Fruit fly (Drosophila melanogaster) whole organism, embryonic: Measurements from ENCODE around the gene Galphai.

ENCODE experiments used
- Ada2b ChIP-seq: fragments of 200-800 bp; sonication (Bioruptor generic); IDR thresholded peaks from 2 replicates; pipeline ENCODE4 v1.3.6; 2022; ENCODE audit warnings: missing biosample characterization, missing genetic modification characterization
- CG10654 ChIP-seq: fragments of 200-800 bp; sonication (Bioruptor generic); optimal IDR thresholded peaks from 2 replicates; lab custom pipeline; 2016; ENCODE audit warnings: missing biosample characterization, missing genetic modification characterization
- CG11560 ChIP-seq: fragments of 200-800 bp; sonication (Bioruptor generic); IDR thresholded peaks from 3 replicates; pipeline ENCODE4 v1.3.6; 2022; ENCODE audit warnings: missing biosample characterization, missing genetic modification characterization
- CG12155 ChIP-seq: fragments of 200-800 bp; sonication (Bioruptor generic); optimal IDR thresholded peaks from 3 replicates; lab custom pipeline; 2016; ENCODE audit warnings: missing biosample characterization, missing genetic modification characterization
- CG12299 ChIP-seq: fragments of 200-800 bp; sonication (Bioruptor generic); optimal IDR thresholded peaks from 2 replicates; lab custom pipeline; 2018; ENCODE audit warnings: missing biosample characterization, mild to moderate bottlenecking, missing genetic modification characterization
- CG12659 ChIP-seq: fragments of 200-800 bp; sonication (Bioruptor generic); optimal IDR thresholded peaks from 3 replicates; lab custom pipeline; 2017; ENCODE audit warnings: mild to moderate bottlenecking, missing biosample characterization, missing genetic modification reagents, missing genetic modification characterization
- CG14441 ChIP-seq: fragments of 200-800 bp; sonication (Bioruptor generic); IDR thresholded peaks from 2 replicates; pipeline ENCODE4 v1.3.6; 2022; ENCODE audit warnings: missing biosample characterization, missing genetic modification characterization
- CG17385 ChIP-seq: fragments of 200-800 bp; sonication (Bioruptor generic); optimal IDR thresholded peaks from 3 replicates; lab custom pipeline; 2018; ENCODE audit warnings: missing biosample characterization, mild to moderate bottlenecking, missing genetic modification characterization
- CG18011 ChIP-seq: fragments of 200-800 bp; sonication (Bioruptor generic); optimal IDR thresholded peaks from 2 replicates; lab custom pipeline; 2017; ENCODE audit warnings: missing biosample characterization, missing genetic modification characterization, mild to moderate bottlenecking, moderate library complexity, missing genotype
- CG18764 ChIP-seq: fragments of 200-800 bp; sonication (Bioruptor generic); optimal IDR thresholded peaks from 3 replicates; lab custom pipeline; 2016; ENCODE audit warnings: missing biosample characterization, missing genetic modification characterization
- CG2199 ChIP-seq: fragments of 200-800 bp; sonication (Bioruptor generic); IDR thresholded peaks from 3 replicates; pipeline ENCODE4 v1.3.6; 2022; ENCODE audit warnings: missing biosample characterization, missing genetic modification characterization
- CG30431 ChIP-seq: fragments of 200-800 bp; sonication (Bioruptor generic); optimal IDR thresholded peaks from 2 replicates; lab custom pipeline; 2017; ENCODE audit warnings: missing biosample characterization, missing genetic modification characterization
- CG31441 ChIP-seq: fragments of 200-800 bp; sonication (Bioruptor generic); IDR thresholded peaks from 2 replicates; pipeline ENCODE4 v1.3.6; 2022; ENCODE audit warnings: missing biosample characterization, missing genetic modification characterization
- CG5180 ChIP-seq: fragments of 200-800 bp; sonication (Bioruptor generic); optimal IDR thresholded peaks from 3 replicates; lab custom pipeline; 2017; ENCODE audit warnings: missing biosample characterization, missing genetic modification characterization, mild to moderate bottlenecking, moderate library complexity, missing genetic modification reagents
- CG7372 ChIP-seq: fragments of 200-800 bp; sonication (Bioruptor generic); IDR thresholded peaks from 2 replicates; pipeline ENCODE4 v1.3.6; 2022; ENCODE audit warnings: missing biosample characterization, missing genetic modification characterization
- CG7556 ChIP-seq: fragments of 200-800 bp; sonication (Bioruptor generic); optimal IDR thresholded peaks from 2 replicates; lab custom pipeline; 2017; ENCODE audit warnings: missing biosample characterization, mild to moderate bottlenecking, missing genetic modification characterization
- CG8290 ChIP-seq, 3 experiments: fragments of 200-800 bp; sonication (Bioruptor generic); optimal IDR thresholded peaks; 2 replicates each; lab custom pipeline; 2016 to 2019; ENCODE audit warnings: missing biosample characterization in 3 of 3, missing genetic modification characterization in 3 of 3, mild to moderate bottlenecking in 2 of 3, moderate library complexity in 1 of 3
- CG9932 ChIP-seq: fragments of 200-800 bp; sonication (Bioruptor generic); IDR thresholded peaks from 2 replicates; pipeline ENCODE4 v1.3.6; 2022; ENCODE audit warnings: missing biosample characterization, missing genetic modification characterization
- Dad ChIP-seq: fragments of 200-800 bp; sonication (Bioruptor generic); optimal IDR thresholded peaks from 3 replicates; lab custom pipeline; 2016; ENCODE audit warnings: missing biosample characterization, missing genetic modification characterization
- Dp ChIP-seq: fragments of 200-800 bp; sonication (Bioruptor generic); optimal IDR thresholded peaks from 2 replicates; lab custom pipeline; 2018; ENCODE audit warnings: missing biosample characterization, mild to moderate bottlenecking, missing genetic modification characterization, moderate library complexity
- Drgx ChIP-seq: fragments of 200-800 bp; sonication (Bioruptor generic); IDR thresholded peaks from 2 replicates; pipeline ENCODE4 v1.3.6; 2022; ENCODE audit warnings: missing biosample characterization, missing genetic modification characterization
- E2f1 ChIP-seq: fragments of 200-800 bp; sonication (Bioruptor generic); IDR thresholded peaks from 2 replicates; pipeline ENCODE4 v1.3.6; 2022; ENCODE audit warnings: missing biosample characterization, missing genetic modification characterization
- Eip74EF ChIP-seq, 2 experiments: fragments of 200-800 bp in 1 of 2; fragments of >200 bp in 1 of 2; sonication (Bioruptor generic) in 1 of 2; optimal IDR thresholded peaks; 2 replicates each; lab custom pipeline; 2017 to 2019; ENCODE audit warnings: missing biosample characterization in 2 of 2, missing genetic modification characterization in 2 of 2, mild to moderate bottlenecking in 1 of 2, moderate library complexity in 1 of 2
- H15 ChIP-seq: fragments of 200-800 bp; sonication (Bioruptor generic); IDR thresholded peaks from 3 replicates; pipeline ENCODE4 v1.3.6; 2022; ENCODE audit warnings: missing biosample characterization, missing genetic modification characterization
- Hr3 ChIP-seq: fragments of 200-800 bp; sonication (Bioruptor generic); optimal IDR thresholded peaks from 3 replicates; lab custom pipeline; 2016; ENCODE audit warnings: missing biosample characterization, missing genetic modification characterization
- MBD-R2 ChIP-seq: fragments of 200-800 bp; sonication (Bioruptor generic); IDR thresholded peaks from 2 replicates; pipeline ENCODE4 v1.3.6; 2022; ENCODE audit warnings: missing biosample characterization, missing genetic modification characterization
- Opbp ChIP-seq: fragments of 200-800 bp; sonication (Bioruptor generic); IDR thresholded peaks from 3 replicates; pipeline ENCODE4 v1.3.6; 2022; ENCODE audit warnings: missing biosample characterization, missing genetic modification characterization; ENCODE audit not compliant: partially characterized antibody
- PHDP ChIP-seq: fragments of 200-800 bp; sonication (Bioruptor generic); optimal IDR thresholded peaks from 3 replicates; lab custom pipeline; 2018; ENCODE audit warnings: missing biosample characterization, mild to moderate bottlenecking, missing genetic modification characterization, moderate library complexity
- dimm ChIP-seq: fragments of 200-800 bp; sonication (Bioruptor generic); IDR thresholded peaks from 2 replicates; pipeline ENCODE4 v1.3.6; 2022; ENCODE audit warnings: missing biosample characterization, missing genetic modification characterization
- dysf ChIP-seq: fragments of 200-800 bp; sonication (Bioruptor generic); IDR thresholded peaks from 3 replicates; pipeline ENCODE4 v1.3.6; 2022; ENCODE audit warnings: missing biosample characterization, missing genetic modification characterization
- ems ChIP-seq: fragments of 200-800 bp; sonication (Bioruptor generic); optimal IDR thresholded peaks from 3 replicates; lab custom pipeline; 2016; ENCODE audit warnings: missing biosample characterization, missing genetic modification characterization
- fd3F ChIP-seq: fragments of 200-800 bp; sonication (Bioruptor generic); optimal IDR thresholded peaks from 2 replicates; lab custom pipeline; 2018; ENCODE audit warnings: missing biosample characterization, mild to moderate bottlenecking, missing genetic modification characterization, moderate library complexity
- gcm ChIP-seq: fragments of 200-800 bp; sonication (Bioruptor generic); optimal IDR thresholded peaks from 2 replicates; lab custom pipeline; 2019; ENCODE audit warnings: missing biosample characterization, mild to moderate bottlenecking, missing genetic modification characterization, moderate library complexity
- gem ChIP-seq: fragments of 200-800 bp; sonication (Bioruptor generic); optimal IDR thresholded peaks from 2 replicates; lab custom pipeline; 2019; ENCODE audit warnings: missing biosample characterization, mild to moderate bottlenecking, missing genetic modification characterization, moderate library complexity
- ind ChIP-seq: fragments of 200-800 bp; sonication (Bioruptor generic); optimal IDR thresholded peaks from 3 replicates; lab custom pipeline; 2016; ENCODE audit warnings: missing biosample characterization, missing genetic modification characterization
- jigr1 ChIP-seq: fragments of 200-800 bp; sonication (Bioruptor generic); IDR thresholded peaks from 3 replicates; pipeline ENCODE4 v1.3.6; 2022; ENCODE audit warnings: missing biosample characterization, missing genetic modification characterization
- jing ChIP-seq: fragments of 200-800 bp; sonication (Bioruptor generic); optimal IDR thresholded peaks from 2 replicates; lab custom pipeline; 2018; ENCODE audit warnings: missing biosample characterization, mild to moderate bottlenecking, missing genetic modification characterization
- ken ChIP-seq: fragments of 200-800 bp; sonication (Bioruptor generic); IDR thresholded peaks from 3 replicates; pipeline ENCODE4 v1.3.6; 2022; ENCODE audit warnings: missing biosample characterization, missing genetic modification characterization
- lbe ChIP-seq: fragments of 200-800 bp; sonication (Bioruptor generic); optimal IDR thresholded peaks from 2 replicates; lab custom pipeline; 2016; ENCODE audit warnings: missing biosample characterization, mild to moderate bottlenecking, missing genetic modification characterization
- nerfin-1 ChIP-seq: fragments of 200-800 bp; sonication (Bioruptor generic); optimal IDR thresholded peaks from 3 replicates; lab custom pipeline; 2019; ENCODE audit warnings: missing biosample characterization, mild to moderate bottlenecking, missing genetic modification characterization, moderate library complexity
- phol ChIP-seq: fragments of 200-800 bp; sonication (Bioruptor generic); optimal IDR thresholded peaks from 3 replicates; lab custom pipeline; 2018; ENCODE audit warnings: missing biosample characterization, mild to moderate bottlenecking, missing genetic modification characterization, moderate library complexity
- slou ChIP-seq: fragments of 200-800 bp; sonication (Bioruptor generic); optimal IDR thresholded peaks from 3 replicates; lab custom pipeline; 2016; ENCODE audit warnings: missing biosample characterization, missing genetic modification characterization
- sna ChIP-seq: fragments of 200-800 bp; sonication (Bioruptor generic); IDR thresholded peaks from 2 replicates; pipeline ENCODE4 v1.3.6; 2022; ENCODE audit warnings: missing biosample characterization, missing genetic modification characterization; ENCODE audit not compliant: partially characterized antibody
- sqz ChIP-seq: fragments of 200-800 bp; sonication (Bioruptor generic); optimal IDR thresholded peaks from 3 replicates; lab custom pipeline; 2018; ENCODE audit warnings: missing biosample characterization, mild to moderate bottlenecking, missing genetic modification characterization
- stwl ChIP-seq: fragments of 200-800 bp; sonication (Bioruptor generic); optimal IDR thresholded peaks from 3 replicates; lab custom pipeline; 2018; ENCODE audit warnings: missing biosample characterization, mild to moderate bottlenecking, missing genetic modification characterization, moderate library complexity
- tap ChIP-seq: fragments of 200-800 bp; optimal IDR thresholded peaks from 3 replicates; lab custom pipeline; 2019; ENCODE audit warnings: missing biosample characterization, mild to moderate bottlenecking, missing genetic modification characterization, moderate library complexity
- unc-4 ChIP-seq: fragments of 200-800 bp; sonication (Bioruptor generic); IDR thresholded peaks from 2 replicates; pipeline ENCODE4 v1.3.6; 2022; ENCODE audit warnings: missing biosample characterization, missing genetic modification characterization; ENCODE audit not compliant: partially characterized antibody
- vnd ChIP-seq: fragments of 200-800 bp; sonication (Bioruptor generic); IDR thresholded peaks from 3 replicates; pipeline ENCODE4 v1.3.6; 2022; ENCODE audit warnings: missing biosample characterization, missing genetic modification characterization; ENCODE audit not compliant: partially characterized antibody
- wor ChIP-seq: fragments of 200-800 bp; sonication (Bioruptor generic); IDR thresholded peaks from 2 replicates; pipeline ENCODE4 v1.3.6; 2022; ENCODE audit warnings: missing biosample characterization, missing genetic modification characterization

The Galphai gene

dm6 chr3L:7008351-7008750 is 28.5 kb upstream of the Galphai start (continued):
- TF ChIP-seq CG18764 (GFP tag; lab: Kevin White, UChicago) (peak; percentile 70), phol (tag; lab: Kevin White, UChicago) (peak; percentile 96), jing (GFP tag; lab: Kevin White, UChicago) (peak; percentile 36), CG2199 (no peak), sqz (GFP tag; lab: Kevin White, UChicago) (peak; percentile 83), CG7556 (GFP tag; lab: Kevin White, UChicago) (peak; percentile 91), ind (peak; percentile 77), CG12299 (tag; lab: Kevin White, UChicago) (peak; percentile 23), CG11560 (tag; lab: Robert Waterston, UW) (peak; percentile 56; the same call in 2 of the 3 replicates), gem (tag; lab: Kevin White, UChicago) (peak; percentile 93), Hr3 (peak; percentile 86), lbe (GFP tag; lab: Kevin White, UChicago) (no peak), unc-4 (GFP tag; lab: Robert Waterston, UW) (no peak), CG9932 (0 out of 2 replicates have a peak, but pooled peaks have one; percentile 18), ems (GFP tag; lab: Kevin White, UChicago) (peak; percentile 40), CG18011 (GFP tag; lab: Kevin White, UChicago) (no peak), sna (GFP tag; lab: Robert Waterston, UW) (no peak), gcm (peak; percentile 79), CG31441 (GFP tag; lab: Robert Waterston, UW) (peak; percentile 94), nerfin-1 (tag; lab: Kevin White, UChicago) (peak; percentile 93), Opbp (GFP tag; lab: Robert Waterston, UW) (no peak), fd3F (peak; percentile 77), CG10654 (peak; percentile 73), CG30431 (GFP tag; lab: Kevin White, UChicago) (peak; percentile 24), PHDP (tag; lab: Kevin White, UChicago) (peak; percentile 92), vnd (GFP tag; lab: Robert Waterston, UW) (no peak), E2f1 (GFP tag; lab: Robert Waterston, UW) (peak; percentile 68), Eip74EF (GFP tag; optimal IDR thresholded peaks at IDR 0.05; lab: Kevin White, UChicago) (peak in 1 of 2 experiments; percentile 94), Dad (GFP tag; lab: Kevin White, UChicago) (no peak), CG5180 (peak; percentile 83), Drgx (GFP tag; lab: Robert Waterston, UW) (peak; percentile 64), jigr1 (GFP tag; lab: Robert Waterston, UW) (peak; percentile 58; the same call in 1 of the 3 replicates), wor (peak; percentile 82; the same call in 1 of the 2 replicates), CG12155 (GFP tag; lab: Kevin White, UChicago) (peak; percentile 56), Dp (GFP tag; lab: Kevin White, UChicago) (no peak), stwl (tag; lab: Kevin White, UChicago) (no peak), CG7372 (GFP tag; lab: Robert Waterston, UW) (peak; percentile 60; the same call in 1 of the 2 replicates), MBD-R2 (no peak), slou (peak; percentile 52), dysf (peak; percentile 89), ken (GFP tag; lab: Robert Waterston, UW) (no peak), tap (tag; lab: Kevin White, UChicago) (peak; percentile 83), CG12659 (GFP tag; lab: Kevin White, UChicago) (peak; percentile 91), CG8290 (GFP tag; optimal IDR thresholded peaks at IDR 0.05; lab: Kevin White, UChicago) (peak; percentile 9), CG8290 (tag; optimal IDR thresholded peaks at IDR 0.05; lab: Kevin White, UChicago) (no peak), dimm (GFP tag; lab: Robert Waterston, UW) (peak; percentile 5; the same call in 1 of the 2 replicates), H15 (GFP tag; lab: Robert Waterston, UW) (peak; percentile 60; the same call in 1 of the 3 replicates), CG17385 (GFP tag; lab: Kevin White, UChicago) (peak; percentile 86), CG14441 (GFP tag; lab: Robert Waterston, UW) (peak; percentile 52; the same call in 1 of the 2 replicates), Ada2b (GFP tag; lab: Robert Waterston, UW) (peak; percentile 70)
